Fruit fly (Drosophila melanogaster) whole organism, embryonic: ENCODE data around the gene Spn75F.
A peak's percentile ranks its signal among the peaks of the same experiment; 100 is the strongest.

Experiments used
- ATbp ChIP-seq: fragments of 200-800 bp; sonication (Bioruptor generic); optimal IDR thresholded peaks from 2 replicates; lab custom pipeline; 2017; ENCODE audit warnings: missing biosample characterization, mild to moderate bottlenecking, missing genetic modification characterization, missing genetic modification reagents
- Ada2b ChIP-seq: fragments of 200-800 bp; sonication (Bioruptor generic); IDR thresholded peaks from 2 replicates; pipeline ENCODE4 v1.3.6; 2022; ENCODE audit warnings: missing biosample characterization, missing genetic modification characterization
- CG10565 ChIP-seq: fragments of 200-800 bp; sonication (Bioruptor generic); optimal IDR thresholded peaks from 3 replicates; lab custom pipeline; 2016; ENCODE audit warnings: missing biosample characterization, mild to moderate bottlenecking, missing genetic modification characterization
- CG10654 ChIP-seq: fragments of 200-800 bp; sonication (Bioruptor generic); optimal IDR thresholded peaks from 2 replicates; lab custom pipeline; 2016; ENCODE audit warnings: missing biosample characterization, missing genetic modification characterization
- CG10959 ChIP-seq: fragments of 200-800 bp; sonication (Bioruptor generic); IDR thresholded peaks from 2 replicates; pipeline ENCODE4 v1.3.6; 2022; ENCODE audit warnings: missing biosample characterization, missing genetic modification characterization
- CG11695 ChIP-seq: fragments of 200-800 bp; sonication (Bioruptor generic); IDR thresholded peaks from 3 replicates; pipeline ENCODE4 v1.3.6; 2022; ENCODE audit warnings: missing biosample characterization, missing genetic modification characterization
- CG11723 ChIP-seq: fragments of 200-800 bp; sonication (Bioruptor generic); optimal IDR thresholded peaks from 2 replicates; lab custom pipeline; 2017; ENCODE audit warnings: missing biosample characterization, mild to moderate bottlenecking, missing genetic modification characterization
- CG12744 ChIP-seq: fragments of 200-800 bp; sonication (Bioruptor generic); optimal IDR thresholded peaks from 2 replicates; lab custom pipeline; 2016; ENCODE audit warnings: missing biosample characterization, missing genetic modification characterization
- CG13424 ChIP-seq: fragments of 200-800 bp; sonication (Bioruptor generic); optimal IDR thresholded peaks from 2 replicates; lab custom pipeline; 2019; ENCODE audit warnings: missing biosample characterization, mild to moderate bottlenecking, missing genetic modification characterization, moderate library complexity
- CG14860 ChIP-seq: fragments of 200-800 bp; sonication (Bioruptor generic); IDR thresholded peaks from 3 replicates; pipeline ENCODE4 v1.3.6; 2022; ENCODE audit warnings: missing biosample characterization, missing genetic modification characterization; ENCODE audit not compliant: partially characterized antibody
- CG17186 ChIP-seq: fragments of 200-800 bp; sonication (Bioruptor generic); optimal IDR thresholded peaks from 3 replicates; lab custom pipeline; 2017; ENCODE audit warnings: missing biosample characterization, missing genetic modification reagents, missing genetic modification characterization
- CG2120 ChIP-seq: fragments of 200-800 bp; sonication (Bioruptor generic); optimal IDR thresholded peaks from 3 replicates; lab custom pipeline; 2016; ENCODE audit warnings: missing biosample characterization, missing genetic modification characterization
- CG2202 ChIP-seq: fragments of 200-800 bp; sonication (Bioruptor generic); optimal IDR thresholded peaks from 2 replicates; lab custom pipeline; 2018; ENCODE audit warnings: missing biosample characterization, mild to moderate bottlenecking, missing genetic modification characterization
- CG32532 ChIP-seq: fragments of 200-800 bp; sonication (Bioruptor generic); IDR thresholded peaks from 2 replicates; pipeline ENCODE4 v1.3.6; 2022; ENCODE audit warnings: missing biosample characterization, missing genetic modification characterization
- CG42726 ChIP-seq: fragments of 200-800 bp; sonication (Bioruptor generic); IDR thresholded peaks from 2 replicates; pipeline ENCODE4 v1.3.6; 2022; ENCODE audit warnings: missing biosample characterization, missing genetic modification characterization; ENCODE audit not compliant: partially characterized antibody
- CG4360 ChIP-seq: fragments of 200-800 bp; sonication (Bioruptor generic); IDR thresholded peaks from 2 replicates; pipeline ENCODE4 v1.3.6; 2022; ENCODE audit warnings: missing biosample characterization, missing genetic modification characterization
- CG4820 ChIP-seq: fragments of 200-800 bp; sonication (Bioruptor generic); optimal IDR thresholded peaks from 3 replicates; lab custom pipeline; 2016; ENCODE audit warnings: missing biosample characterization, missing genetic modification characterization
- CG6854 ChIP-seq: fragments of 200-800 bp; sonication (Bioruptor generic); optimal IDR thresholded peaks from 3 replicates; lab custom pipeline; 2017; ENCODE audit warnings: missing biosample characterization, mild to moderate bottlenecking, missing genetic modification characterization
- CG7987 ChIP-seq: fragments of 200-800 bp; sonication (Bioruptor generic); optimal IDR thresholded peaks from 2 replicates; lab custom pipeline; 2018; ENCODE audit warnings: missing biosample characterization, mild to moderate bottlenecking, missing genetic modification characterization, moderate library complexity
- D ChIP-seq, 2 experiments: fragments of 200-800 bp in 1 of 2; fragments of >200 bp in 1 of 2; sonication (Bioruptor generic) in 1 of 2; optimal IDR thresholded peaks; 2 replicates in 1 of 2; 3 replicates in 1 of 2; lab custom pipeline; 2017; ENCODE audit warnings: mild to moderate bottlenecking in 1 of 2, missing biosample characterization in 1 of 2, missing genetic modification characterization in 1 of 2, missing genetic modification reagents in 1 of 2
- Deaf1 ChIP-seq: fragments of 200-800 bp; optimal IDR thresholded peaks from 3 replicates; lab custom pipeline; 2019; ENCODE audit warnings: missing biosample characterization, mild to moderate bottlenecking, missing genetic modification characterization, moderate library complexity
- Drgx ChIP-seq: fragments of 200-800 bp; sonication (Bioruptor generic); IDR thresholded peaks from 2 replicates; pipeline ENCODE4 v1.3.6; 2022; ENCODE audit warnings: missing biosample characterization, missing genetic modification characterization
- Gug ChIP-seq: fragments of 200-800 bp; sonication (Bioruptor generic); IDR thresholded peaks from 4 replicates; pipeline ENCODE4 v1.3.6; 2022; ENCODE audit warnings: missing biosample characterization, missing genetic modification characterization
- HLH54F ChIP-seq: fragments of 200-800 bp; sonication (Bioruptor generic); optimal IDR thresholded peaks from 3 replicates; lab custom pipeline; 2016; ENCODE audit warnings: missing biosample characterization, missing genetic modification characterization
- Hand ChIP-seq: fragments of 200-800 bp; sonication (Bioruptor generic); optimal IDR thresholded peaks from 2 replicates; lab custom pipeline; 2017; ENCODE audit warnings: mild to moderate bottlenecking, missing biosample characterization, missing genetic modification reagents, missing genetic modification characterization
- Hr3 ChIP-seq: fragments of 200-800 bp; sonication (Bioruptor generic); optimal IDR thresholded peaks from 3 replicates; lab custom pipeline; 2016; ENCODE audit warnings: missing biosample characterization, missing genetic modification characterization
- Lhr ChIP-seq: fragments of 200-800 bp; sonication (Bioruptor generic); optimal IDR thresholded peaks from 3 replicates; lab custom pipeline; 2017; ENCODE audit warnings: mild to moderate bottlenecking, missing biosample characterization, missing genetic modification reagents, missing genetic modification characterization
- MESR4 ChIP-seq: fragments of 200-800 bp; sonication (Bioruptor generic); optimal IDR thresholded peaks from 2 replicates; lab custom pipeline; 2018; ENCODE audit warnings: missing biosample characterization, mild to moderate bottlenecking, missing genetic modification characterization, moderate library complexity
- NfI ChIP-seq: fragments of 200-800 bp; sonication (Bioruptor generic); optimal IDR thresholded peaks from 3 replicates; lab custom pipeline; 2018; ENCODE audit warnings: missing biosample characterization, mild to moderate bottlenecking, missing genetic modification characterization, moderate library complexity
- Oli ChIP-seq: fragments of 200-800 bp; sonication (Bioruptor generic); optimal IDR thresholded peaks from 2 replicates; lab custom pipeline; 2018; ENCODE audit warnings: missing biosample characterization, mild to moderate bottlenecking, missing genetic modification characterization, moderate library complexity
- Optix ChIP-seq: fragments of 200-800 bp; sonication (Bioruptor generic); IDR thresholded peaks from 3 replicates; pipeline ENCODE4 v1.3.6; 2022; ENCODE audit warnings: missing biosample characterization, missing genetic modification characterization
- YL-1 ChIP-seq: fragments of 200-800 bp; sonication (Bioruptor generic); optimal IDR thresholded peaks from 3 replicates; lab custom pipeline; 2017; ENCODE audit warnings: missing biosample characterization, mild to moderate bottlenecking, missing genetic modification characterization
- ato ChIP-seq: fragments of 200-800 bp; sonication (Bioruptor generic); IDR thresholded peaks from 2 replicates; pipeline ENCODE4 v1.3.6; 2022; ENCODE audit warnings: missing biosample characterization, missing genetic modification characterization; ENCODE audit not compliant: partially characterized antibody
- corto ChIP-seq: fragments of 200-800 bp; sonication (Bioruptor generic); optimal IDR thresholded peaks from 2 replicates; lab custom pipeline; 2016; ENCODE audit warnings: missing biosample characterization, mild to moderate bottlenecking, missing genetic modification characterization, moderate library complexity
- crol ChIP-seq: fragments of 200-800 bp; sonication (Bioruptor generic); IDR thresholded peaks from 2 replicates; pipeline ENCODE4 v1.3.6; 2022; ENCODE audit warnings: missing biosample characterization, missing genetic modification characterization
- ems ChIP-seq: fragments of 200-800 bp; sonication (Bioruptor generic); optimal IDR thresholded peaks from 3 replicates; lab custom pipeline; 2016; ENCODE audit warnings: missing biosample characterization, missing genetic modification characterization
- esg ChIP-seq: fragments of 200-800 bp; sonication (Bioruptor generic); conservative IDR thresholded peaks from 2 replicates; pipeline ENCODE4 v1.3.6; 2022; ENCODE audit warnings: missing biosample characterization, missing genetic modification characterization
- fru ChIP-seq: fragments of >200 bp; optimal IDR thresholded peaks from 2 replicates; lab custom pipeline; 2017
- gce ChIP-seq: fragments of 200-800 bp; sonication (Bioruptor generic); IDR thresholded peaks from 3 replicates; pipeline ENCODE4 v1.3.6; 2022; ENCODE audit warnings: missing biosample characterization, missing genetic modification characterization
- gfzf ChIP-seq: fragments of 200-800 bp; sonication (Bioruptor generic); optimal IDR thresholded peaks from 2 replicates; lab custom pipeline; 2016; ENCODE audit warnings: missing biosample characterization, mild to moderate bottlenecking, missing genetic modification characterization, moderate library complexity
- hkb ChIP-seq, 2 experiments: fragments of 200-800 bp in 1 of 2; fragments of >200 bp in 1 of 2; sonication (Bioruptor generic) in 1 of 2; IDR thresholded peaks in 1 of 2; optimal IDR thresholded peaks in 1 of 2; 2 replicates each; pipeline versions ENCODE4 v1.3.6 to Lab custom; 2017 to 2022; ENCODE audit warnings: missing biosample characterization in 1 of 2, missing genetic modification characterization in 1 of 2
- kay ChIP-seq: fragments of 200-800 bp; sonication (Bioruptor generic); optimal IDR thresholded peaks from 2 replicates; lab custom pipeline; 2016; ENCODE audit warnings: missing biosample characterization, missing genetic modification characterization
- kni ChIP-seq: fragments of 200-800 bp; sonication (Bioruptor generic); optimal IDR thresholded peaks from 3 replicates; lab custom pipeline; 2017; ENCODE audit warnings: mild to moderate bottlenecking, missing biosample characterization, missing genetic modification reagents, missing genetic modification characterization
- mam ChIP-seq: fragments of 200-800 bp; sonication (Bioruptor generic); optimal IDR thresholded peaks from 3 replicates; lab custom pipeline; 2016; ENCODE audit warnings: missing biosample characterization, missing genetic modification characterization
- tap ChIP-seq: fragments of 200-800 bp; optimal IDR thresholded peaks from 3 replicates; lab custom pipeline; 2019; ENCODE audit warnings: missing biosample characterization, mild to moderate bottlenecking, missing genetic modification characterization, moderate library complexity
- tgo ChIP-seq: fragments of 200-800 bp; sonication (Bioruptor generic); IDR thresholded peaks from 3 replicates; pipeline ENCODE4 v1.3.6; 2022; ENCODE audit warnings: missing biosample characterization, missing genetic modification characterization
- trh ChIP-seq: fragments of 200-800 bp; sonication (Bioruptor generic); optimal IDR thresholded peaks from 2 replicates; lab custom pipeline; 2016; ENCODE audit warnings: missing biosample characterization, missing genetic modification characterization
- vvl ChIP-seq: fragments of 200-800 bp; sonication (Bioruptor generic); IDR thresholded peaks from 2 replicates; pipeline ENCODE4 v1.3.6; 2022; ENCODE audit warnings: missing biosample characterization, missing genetic modification characterization

Spn75F gene

dm6 chr3L:19092125-19093058 lies 37.1 kb downstream of the Spn75F start, which contains the start of gene MESR6 (continued):
- peak; percentile 58 for TF ChIP-seq ato (GFP tag; lab: Robert Waterston, UW)
- TF ChIP-seq CG11723 (GFP tag; lab: Kevin White, UChicago), result no peak
- TF ChIP-seq CG11695 (GFP tag; lab: Robert Waterston, UW), result peak; percentile 28; the same call in 1 of the 3 replicates
- no peak for TF ChIP-seq CG10565 (GFP tag; lab: Kevin White, UChicago)
- no peak for TF ChIP-seq trh (GFP tag; lab: Kevin White, UChicago)
- no peak for TF ChIP-seq tap
- TF ChIP-seq esg, result no peak
- TF ChIP-seq ATbp, result no peak
- no peak for TF ChIP-seq kni (GFP tag; lab: Kevin White, UChicago)
- peak; percentile 87 for TF ChIP-seq crol (GFP tag; lab: Robert Waterston, UW)
- no peak; the same call in 1 of the 2 replicates for TF ChIP-seq CG32532 (GFP tag; lab: Robert Waterston, UW)
- TF ChIP-seq HLH54F, result no peak
- TF ChIP-seq Gug (GFP tag; lab: Robert Waterston, UW), result no peak
- TF ChIP-seq CG13424 (tag; lab: Kevin White, UChicago), result no peak
- TF ChIP-seq Deaf1 (tag; lab: Kevin White, UChicago), result peak; percentile 20
- TF ChIP-seq gce (GFP tag; lab: Robert Waterston, UW), result no peak
- TF ChIP-seq gfzf (GFP tag; lab: Kevin White, UChicago), result peak; percentile 94
- peak; percentile 43; the same call in 1 of the 2 replicates for TF ChIP-seq CG42726 (GFP tag; lab: Robert Waterston, UW)
- TF ChIP-seq Lhr, result peak; percentile 72
- no peak for TF ChIP-seq CG6854 (GFP tag; lab: Kevin White, UChicago)
- TF ChIP-seq MESR4 (GFP tag; lab: Kevin White, UChicago), result peak; percentile 84
- TF ChIP-seq corto, result no peak
- TF ChIP-seq CG14860 (GFP tag; lab: Robert Waterston, UW), result peak; percentile 42
- no peak for TF ChIP-seq Drgx (GFP tag; lab: Robert Waterston, UW)
- TF ChIP-seq CG4820 (GFP tag; lab: Kevin White, UChicago), result peak; percentile 17
- no peak for TF ChIP-seq CG4360
- TF ChIP-seq D (optimal IDR thresholded peaks at IDR 0.05; lab: Kevin White, UChicago), result peak; percentile 14
- no peak for TF ChIP-seq D (GFP tag; optimal IDR thresholded peaks at IDR 0.05; lab: Kevin White, UChicago)
- no peak for TF ChIP-seq CG2202 (tag; lab: Kevin White, UChicago)
- no peak for TF ChIP-seq hkb (optimal IDR thresholded peaks at IDR 0.05; lab: Kevin White, UChicago)
- peak; percentile 64 for TF ChIP-seq hkb (GFP tag; IDR thresholded peaks at IDR 0.05; lab: Robert Waterston, UW)
- no peak for TF ChIP-seq Ada2b (GFP tag; lab: Robert Waterston, UW)
- no peak for TF ChIP-seq CG17186 (GFP tag; lab: Kevin White, UChicago)
- peak; percentile 5 for TF ChIP-seq CG7987 (GFP tag; lab: Kevin White, UChicago)
- TF ChIP-seq NfI, result no peak
- TF ChIP-seq YL-1 (GFP tag; lab: Kevin White, UChicago), result peak; percentile 46
- TF ChIP-seq CG10959, result no peak
- TF ChIP-seq fru (lab: Kevin White, UChicago), result no peak
- peak; percentile 5; the same call in 1 of the 2 replicates for TF ChIP-seq vvl (GFP tag; lab: Robert Waterston, UW)
- no peak for TF ChIP-seq CG12744 (GFP tag; lab: Kevin White, UChicago)
- peak; percentile 17 for TF ChIP-seq Oli (tag; lab: Kevin White, UChicago)
- TF ChIP-seq CG2120 (GFP tag; lab: Kevin White, UChicago), result peak; percentile 14
- no peak for TF ChIP-seq Optix (GFP tag; lab: Robert Waterston, UW)
- no peak for TF ChIP-seq Hr3
- no peak for TF ChIP-seq kay
- no peak for TF ChIP-seq ems (GFP tag; lab: Kevin White, UChicago)
- TF ChIP-seq CG10654 (GFP tag; lab: Kevin White, UChicago), result no peak
- peak; percentile 11; the same call in 2 of the 3 replicates for TF ChIP-seq tgo
- no peak for TF ChIP-seq mam (GFP tag; lab: Kevin White, UChicago)
- TF ChIP-seq Hand (GFP tag; lab: Kevin White, UChicago), result peak; percentile 35
